Fruit fly (Drosophila melanogaster) whole organism, embryonic: ENCODE data around the gene Gale.

Experiments
- ATbp ChIP-seq: fragments of 200-800 bp; sonication (Bioruptor generic); optimal IDR thresholded peaks from 2 replicates; lab custom pipeline; 2017; ENCODE audit warnings: missing biosample characterization, mild to moderate bottlenecking, missing genetic modification characterization, missing genetic modification reagents
- Ada2b ChIP-seq: fragments of 200-800 bp; sonication (Bioruptor generic); IDR thresholded peaks from 2 replicates; pipeline ENCODE4 v1.3.6; 2022; ENCODE audit warnings: missing biosample characterization, missing genetic modification characterization
- Antp ChIP-seq: fragments of 200-800 bp; sonication (Bioruptor generic); optimal IDR thresholded peaks from 3 replicates; lab custom pipeline; 2016; ENCODE audit warnings: missing biosample characterization, missing genetic modification characterization
- CG10274 ChIP-seq: fragments of 200-800 bp; sonication (Bioruptor generic); optimal IDR thresholded peaks from 3 replicates; lab custom pipeline; 2017; ENCODE audit warnings: missing biosample characterization, mild to moderate bottlenecking, missing genetic modification characterization
- CG11456 ChIP-seq: fragments of 200-800 bp; sonication (Bioruptor generic); IDR thresholded peaks from 3 replicates; pipeline ENCODE4 v1.3.6; 2022; ENCODE audit warnings: missing biosample characterization, missing genetic modification characterization
- CG12071 ChIP-seq: fragments of 200-800 bp; sonication (Bioruptor generic); optimal IDR thresholded peaks from 3 replicates; lab custom pipeline; 2018; ENCODE audit warnings: missing biosample characterization, mild to moderate bottlenecking, missing genetic modification characterization
- CG14050 ChIP-seq: fragments of 200-800 bp; sonication (Bioruptor generic); IDR thresholded peaks from 3 replicates; pipeline ENCODE4 v1.3.6; 2022; ENCODE audit warnings: missing biosample characterization, missing genetic modification characterization
- CG14667 ChIP-seq: fragments of 200-800 bp; sonication (Bioruptor generic); IDR thresholded peaks from 2 replicates; pipeline ENCODE4 v1.3.6; 2022; ENCODE audit warnings: missing biosample characterization, missing genetic modification characterization
- CG18599 ChIP-seq: fragments of 200-800 bp; sonication (Bioruptor generic); optimal IDR thresholded peaks from 3 replicates; lab custom pipeline; 2017; ENCODE audit warnings: missing biosample characterization, missing genetic modification characterization, mild to moderate bottlenecking, moderate library complexity, missing genetic modification reagents
- CG2120 ChIP-seq: fragments of 200-800 bp; sonication (Bioruptor generic); optimal IDR thresholded peaks from 3 replicates; lab custom pipeline; 2016; ENCODE audit warnings: missing biosample characterization, missing genetic modification characterization
- CG2712 ChIP-seq: fragments of 200-800 bp; optimal IDR thresholded peaks from 3 replicates; lab custom pipeline; 2019; ENCODE audit warnings: missing biosample characterization, mild to moderate bottlenecking, missing genetic modification characterization, moderate library complexity
- CG3281 ChIP-seq: fragments of 200-800 bp; sonication (Bioruptor generic); optimal IDR thresholded peaks from 3 replicates; lab custom pipeline; 2017; ENCODE audit warnings: missing biosample characterization, mild to moderate bottlenecking, missing genetic modification characterization
- CG3995 ChIP-seq: fragments of 200-800 bp; sonication (Bioruptor generic); optimal IDR thresholded peaks from 3 replicates; lab custom pipeline; 2016; ENCODE audit warnings: missing biosample characterization, missing genetic modification characterization
- CG4730 ChIP-seq: fragments of 200-800 bp; sonication (Bioruptor generic); IDR thresholded peaks from 2 replicates; pipeline ENCODE4 v1.3.6; 2022; ENCODE audit warnings: missing biosample characterization, missing genetic modification characterization
- CG4854 ChIP-seq: fragments of 200-800 bp; sonication (Bioruptor generic); optimal IDR thresholded peaks from 2 replicates; lab custom pipeline; 2016; ENCODE audit warnings: missing biosample characterization, missing genetic modification characterization, inconsistent platforms
- CG6254 ChIP-seq: fragments of 200-800 bp; sonication (Bioruptor generic); optimal IDR thresholded peaks from 3 replicates; lab custom pipeline; 2017; ENCODE audit warnings: mild to moderate bottlenecking, missing biosample characterization, missing genetic modification reagents, missing genetic modification characterization
- CG8089 ChIP-seq: fragments of 200-800 bp; sonication (Bioruptor generic); optimal IDR thresholded peaks from 3 replicates; lab custom pipeline; 2016; ENCODE audit warnings: missing biosample characterization, missing genetic modification characterization
- CG8290 ChIP-seq, 3 experiments: fragments of 200-800 bp; sonication (Bioruptor generic); optimal IDR thresholded peaks; 2 replicates each; lab custom pipeline; 2016 to 2019; ENCODE audit warnings: missing biosample characterization in 3 of 3, missing genetic modification characterization in 3 of 3, mild to moderate bottlenecking in 2 of 3, moderate library complexity in 1 of 3
- CG8388 ChIP-seq: fragments of 200-800 bp; sonication (Bioruptor generic); optimal IDR thresholded peaks from 2 replicates; lab custom pipeline; 2019; ENCODE audit warnings: missing biosample characterization, mild to moderate bottlenecking, missing genetic modification characterization, moderate library complexity
- CG9437 ChIP-seq: fragments of 200-800 bp; sonication (Bioruptor generic); optimal IDR thresholded peaks from 2 replicates; lab custom pipeline; 2018; ENCODE audit warnings: missing biosample characterization, mild to moderate bottlenecking, missing genetic modification characterization
- D19A ChIP-seq: fragments of 200-800 bp; optimal IDR thresholded peaks from 3 replicates; lab custom pipeline; 2019; ENCODE audit warnings: missing biosample characterization, mild to moderate bottlenecking, missing genetic modification characterization, moderate library complexity
- Dip2 ChIP-seq: fragments of 200-800 bp; sonication (Bioruptor generic); IDR thresholded peaks from 2 replicates; pipeline ENCODE4 v1.3.6; 2022; ENCODE audit warnings: missing biosample characterization, missing genetic modification characterization
- E2f2 ChIP-seq: fragments of 200-800 bp; sonication (Bioruptor generic); IDR thresholded peaks from 2 replicates; pipeline ENCODE4 v1.3.6; 2022; ENCODE audit warnings: missing biosample characterization, missing genetic modification characterization
- Elba2 ChIP-seq: fragments of 200-800 bp; sonication (Bioruptor generic); optimal IDR thresholded peaks from 3 replicates; lab custom pipeline; 2016; ENCODE audit warnings: missing biosample characterization, missing genetic modification characterization
- Ets65A ChIP-seq: fragments of 200-800 bp; sonication (Bioruptor generic); peaks from one replicate; lab custom pipeline; 2016; ENCODE audit warnings: missing biosample characterization, missing genetic modification characterization
- Fer1 ChIP-seq: fragments of 200-800 bp; sonication (Bioruptor generic); optimal IDR thresholded peaks from 2 replicates; lab custom pipeline; 2017; ENCODE audit warnings: missing biosample characterization, mild to moderate bottlenecking, missing genetic modification characterization
- HLH3B ChIP-seq: fragments of 200-800 bp; sonication (Bioruptor generic); IDR thresholded peaks from 2 replicates; pipeline ENCODE4 v1.3.6; 2022; ENCODE audit warnings: missing biosample characterization, missing genetic modification characterization
- Mad ChIP-seq: fragments of 200-800 bp; sonication (Bioruptor generic); optimal IDR thresholded peaks from 2 replicates; lab custom pipeline; 2016; ENCODE audit warnings: missing biosample characterization, missing genetic modification characterization
- Myb ChIP-seq: fragments of 200-800 bp; sonication (Bioruptor generic); optimal IDR thresholded peaks from 2 replicates; lab custom pipeline; 2016; ENCODE audit warnings: missing biosample characterization, missing genetic modification characterization
- NK7.1 ChIP-seq: fragments of 200-800 bp; sonication (Bioruptor generic); optimal IDR thresholded peaks from 3 replicates; lab custom pipeline; 2016; ENCODE audit warnings: missing biosample characterization, missing genetic modification characterization
- Opbp ChIP-seq: fragments of 200-800 bp; sonication (Bioruptor generic); IDR thresholded peaks from 3 replicates; pipeline ENCODE4 v1.3.6; 2022; ENCODE audit warnings: missing biosample characterization, missing genetic modification characterization; ENCODE audit not compliant: partially characterized antibody
- Scr ChIP-seq: fragments of 200-800 bp; sonication (Bioruptor generic); IDR thresholded peaks from 2 replicates; pipeline ENCODE4 v1.3.6; 2022; ENCODE audit warnings: missing biosample characterization, missing genetic modification characterization; ENCODE audit not compliant: partially characterized antibody
- Taf1 ChIP-seq: fragments of 200-800 bp; sonication (Bioruptor generic); IDR thresholded peaks from 2 replicates; pipeline ENCODE4 v1.3.6; 2022; ENCODE audit warnings: missing biosample characterization, missing genetic modification characterization
- Trl ChIP-seq, 3 experiments: fragments of >200 bp in 2 of 3; fragments of 200-800 bp in 1 of 3; sonication (Bioruptor generic) in 1 of 3; optimal IDR thresholded peaks; 2 replicates in 1 of 3; 3 replicates in 2 of 3; lab custom pipeline; 2016 to 2017; ENCODE audit warnings: missing biosample characterization in 1 of 3, missing genetic modification characterization in 1 of 3
- Vsx1 ChIP-seq: fragments of 200-800 bp; sonication (Bioruptor generic); optimal IDR thresholded peaks from 2 replicates; lab custom pipeline; 2017; ENCODE audit warnings: missing biosample characterization, mild to moderate bottlenecking, missing genetic modification characterization, missing genetic modification reagents
- amos ChIP-seq: fragments of 200-800 bp; sonication (Bioruptor generic); IDR thresholded peaks from 2 replicates; pipeline ENCODE4 v1.3.6; 2022; ENCODE audit warnings: missing biosample characterization, missing genetic modification characterization; ENCODE audit not compliant: partially characterized antibody
- bcd ChIP-seq: fragments of 200-800 bp; sonication (Bioruptor generic); optimal IDR thresholded peaks from 2 replicates; lab custom pipeline; 2017; ENCODE audit warnings: missing biosample characterization, mild to moderate bottlenecking, missing genetic modification characterization
- br ChIP-seq: fragments of >200 bp; optimal IDR thresholded peaks from 2 replicates; lab custom pipeline; 2017
- cas ChIP-seq: fragments of 200-800 bp; sonication (Bioruptor generic); IDR thresholded peaks from 2 replicates; pipeline ENCODE4 v1.3.6; 2022; ENCODE audit warnings: missing biosample characterization, missing genetic modification characterization
- chn ChIP-seq: fragments of 200-800 bp; sonication (Bioruptor generic); optimal IDR thresholded peaks from 2 replicates; lab custom pipeline; 2016; ENCODE audit warnings: missing biosample characterization, missing genetic modification characterization
- crc ChIP-seq: fragments of 200-800 bp; sonication (Bioruptor generic); optimal IDR thresholded peaks from 2 replicates; lab custom pipeline; 2016; ENCODE audit warnings: missing biosample characterization, missing genetic modification characterization
- insv ChIP-seq, 2 experiments: fragments of 200-800 bp; sonication (Bioruptor generic); optimal IDR thresholded peaks; 3 replicates each; lab custom pipeline; 2016 to 2018; ENCODE audit warnings: missing biosample characterization in 2 of 2, missing genetic modification characterization in 2 of 2
- nau ChIP-seq: fragments of 200-800 bp; sonication (Bioruptor generic); optimal IDR thresholded peaks from 3 replicates; lab custom pipeline; 2017; ENCODE audit warnings: missing biosample characterization, mild to moderate bottlenecking, missing genetic modification characterization, missing genetic modification reagents
- nerfin-1 ChIP-seq: fragments of 200-800 bp; sonication (Bioruptor generic); optimal IDR thresholded peaks from 3 replicates; lab custom pipeline; 2019; ENCODE audit warnings: missing biosample characterization, mild to moderate bottlenecking, missing genetic modification characterization, moderate library complexity
- p53 ChIP-seq: fragments of 200-800 bp; sonication (Bioruptor generic); optimal IDR thresholded peaks from 2 replicates; lab custom pipeline; 2016; ENCODE audit warnings: missing biosample characterization, missing genetic modification characterization
- ro ChIP-seq: fragments of 200-800 bp; sonication (Bioruptor generic); IDR thresholded peaks from 2 replicates; pipeline ENCODE4 v1.3.6; 2022; ENCODE audit warnings: missing biosample characterization, missing genetic modification characterization
- slbo ChIP-seq: fragments of 200-800 bp; sonication (Bioruptor generic); IDR thresholded peaks from 2 replicates; pipeline ENCODE4 v1.3.6; 2022; ENCODE audit warnings: missing biosample characterization, missing genetic modification characterization
- ttk ChIP-seq: fragments of 200-800 bp; sonication (Bioruptor generic); IDR thresholded peaks from 2 replicates; pipeline ENCODE4 v2.1.2; 2022; ENCODE audit warnings: missing biosample characterization, missing genetic modification characterization
- unc-4 ChIP-seq: fragments of 200-800 bp; sonication (Bioruptor generic); IDR thresholded peaks from 2 replicates; pipeline ENCODE4 v1.3.6; 2022; ENCODE audit warnings: missing biosample characterization, missing genetic modification characterization; ENCODE audit not compliant: partially characterized antibody
- unpg ChIP-seq: fragments of 200-800 bp; sonication (Bioruptor generic); optimal IDR thresholded peaks from 3 replicates; lab custom pipeline; 2018; ENCODE audit warnings: missing biosample characterization, mild to moderate bottlenecking, missing genetic modification characterization, moderate library complexity
- usp ChIP-seq: fragments of >200 bp; optimal IDR thresholded peaks from 2 replicates; lab custom pipeline; 2017; ENCODE audit warnings: missing biosample characterization, missing genetic modification characterization

The Gale gene

dm6 chr3L:629353-629915, 18.9 kb upstream of the Gale start (continued):
- no peak for TF ChIP-seq unc-4 (GFP tag; lab: Robert Waterston, UW)
- no peak for TF ChIP-seq CG2712 (tag; lab: Kevin White, UChicago)
- TF ChIP-seq CG18599: no peak
- no peak for TF ChIP-seq usp
- no peak for TF ChIP-seq CG3995 (GFP tag; lab: Kevin White, UChicago)
- TF ChIP-seq E2f2 (GFP tag; lab: Robert Waterston, UW): no peak
- TF ChIP-seq CG14667 (GFP tag; lab: Robert Waterston, UW): no peak
- no peak for TF ChIP-seq Opbp (GFP tag; lab: Robert Waterston, UW)
- no peak for TF ChIP-seq CG8089 (GFP tag; lab: Kevin White, UChicago)
- no peak for TF ChIP-seq Myb (GFP tag; lab: Kevin White, UChicago)
- TF ChIP-seq CG2120 (GFP tag; lab: Kevin White, UChicago): no peak
- TF ChIP-seq bcd: no peak
- TF ChIP-seq Elba2 (GFP tag; lab: Kevin White, UChicago): no peak
- no peak for TF ChIP-seq chn
- TF ChIP-seq Mad (GFP tag; lab: Kevin White, UChicago): no peak
- 0 out of 2 replicates have a peak, but pooled peaks have one; percentile 12 for TF ChIP-seq CG4730 (GFP tag; lab: Robert Waterston, UW)
- TF ChIP-seq Fer1: peak; percentile 34
- no peak for TF ChIP-seq cas (GFP tag; lab: Robert Waterston, UW)
- no peak for TF ChIP-seq Trl (optimal IDR thresholded peaks at IDR 0.05; lab: Kevin White, UChicago)
- TF ChIP-seq Trl (GFP tag; optimal IDR thresholded peaks at IDR 0.05; lab: Kevin White, UChicago): no peak
- TF ChIP-seq Scr (GFP tag; lab: Robert Waterston, UW): no peak
- no peak for TF ChIP-seq br (lab: Kevin White, UChicago)
- no peak for TF ChIP-seq Antp (GFP tag; lab: Kevin White, UChicago)
- no peak for TF ChIP-seq CG9437 (GFP tag; lab: Kevin White, UChicago)
- no peak for TF ChIP-seq crc (GFP tag; lab: Kevin White, UChicago)
- TF ChIP-seq nau (GFP tag; lab: Kevin White, UChicago): no peak
- TF ChIP-seq ATbp (GFP tag; lab: Kevin White, UChicago): peak; percentile 39
- TF ChIP-seq CG6254 (GFP tag; lab: Kevin White, UChicago): no peak
- peak; percentile 17 for TF ChIP-seq CG3281 (GFP tag; lab: Kevin White, UChicago)
- TF ChIP-seq CG11456 (GFP tag; lab: Robert Waterston, UW): 0 out of 3 replicates have a peak, but pooled peaks have one; percentile 32
- TF ChIP-seq CG12071: peak; percentile 40
- TF ChIP-seq HLH3B: no peak
- TF ChIP-seq insv (GFP tag; optimal IDR thresholded peaks at IDR 0.05; lab: Kevin White, UChicago): peak in 1 of 2 experiments; percentile 40
- TF ChIP-seq CG10274 (GFP tag; lab: Kevin White, UChicago): no peak
- TF ChIP-seq unpg (GFP tag; lab: Kevin White, UChicago): no peak
- no peak for TF ChIP-seq NK7.1 (GFP tag; lab: Kevin White, UChicago)
- no peak for TF ChIP-seq Taf1 (GFP tag; lab: Robert Waterston, UW)
- peak; percentile 80 for TF ChIP-seq Ets65A (GFP tag; lab: Kevin White, UChicago)
- TF ChIP-seq CG14050 (GFP tag; lab: Robert Waterston, UW): no peak
- TF ChIP-seq ttk: no peak
- TF ChIP-seq Vsx1 (GFP tag; lab: Kevin White, UChicago): no peak
- TF ChIP-seq amos: no peak
- no peak for TF ChIP-seq nerfin-1 (tag; lab: Kevin White, UChicago)
- TF ChIP-seq CG8290 (GFP tag; optimal IDR thresholded peaks at IDR 0.05; lab: Kevin White, UChicago): no peak
- TF ChIP-seq CG8290 (tag; optimal IDR thresholded peaks at IDR 0.05; lab: Kevin White, UChicago): peak in 1 of 2 experiments; percentile 60
- TF ChIP-seq CG4854 (GFP tag; lab: Kevin White, UChicago): no peak
- TF ChIP-seq CG8388 (GFP tag; lab: Kevin White, UChicago): no peak
- TF ChIP-seq Dip2 (GFP tag; lab: Robert Waterston, UW): no peak
- no peak for TF ChIP-seq Ada2b
- TF ChIP-seq D19A (tag; lab: Kevin White, UChicago): no peak
- TF ChIP-seq slbo (GFP tag; lab: Robert Waterston, UW): no peak
- TF ChIP-seq p53 (GFP tag; lab: Kevin White, UChicago): no peak
- no peak for TF ChIP-seq ro
